Worm (Caenorhabditis elegans) whole organism, L4 larva: ENCODE results near the gene H21P03.10.

ENCODE experiments used
- ama-1 ChIP-seq: fragments of 150-350 bp; optimal IDR thresholded peaks from 2 replicates; lab custom pipeline; 2014; ENCODE audit warnings: inconsistent platforms, mixed read lengths
- ceh-28 ChIP-seq: fragments of 150-350 bp; optimal IDR thresholded peaks from 2 replicates; lab custom pipeline; 2014; ENCODE audit warnings: missing biosample characterization, missing genetic modification reagents, missing genetic modification characterization
- fkh-10 ChIP-seq: fragments of 150-350 bp; optimal IDR thresholded peaks from 2 replicates; lab custom pipeline; 2014; ENCODE audit warnings: missing biosample characterization, missing genetic modification reagents, missing genetic modification characterization
- fos-1 ChIP-seq: fragments of 150-350 bp; optimal IDR thresholded peaks from 2 replicates; lab custom pipeline; 2014; ENCODE audit warnings: missing biosample characterization, missing genetic modification characterization
- lsy-2 ChIP-seq, 2 experiments: fragments of 150-350 bp in 1 of 2; sonication (generic microtip) in 1 of 2; optimal IDR thresholded peaks; 2 replicates each; lab custom pipeline; 2014 to 2017; ENCODE audit warnings: missing biosample characterization in 2 of 2, missing genetic modification characterization in 2 of 2
- nhr-28 ChIP-seq: fragments of 150-350 bp; optimal IDR thresholded peaks from 2 replicates; lab custom pipeline; 2014; ENCODE audit warnings: missing biosample characterization, missing genetic modification characterization
- nhr-76 ChIP-seq: fragments of 150-350 bp; optimal IDR thresholded peaks from 2 replicates; lab custom pipeline; 2014; ENCODE audit warnings: missing biosample characterization, missing genetic modification characterization
- unc-39 ChIP-seq: sonication (generic microtip); optimal IDR thresholded peaks from 2 replicates; lab custom pipeline; 2017; ENCODE audit warnings: missing biosample characterization, missing genetic modification characterization
- zfp-3 ChIP-seq: fragments of 200-800 bp; sonication (Bioruptor generic); conservative IDR thresholded peaks from 2 replicates; pipeline ENCODE4 v1.3.6; 2022; ENCODE audit warnings: missing genetic modification reagents, missing genetic modification characterization, missing compliant biosample characterization
- ztf-11 ChIP-seq: fragments of 150-350 bp; optimal IDR thresholded peaks from 2 replicates; lab custom pipeline; 2014; ENCODE audit warnings: missing biosample characterization, missing genetic modification characterization

DNA sequence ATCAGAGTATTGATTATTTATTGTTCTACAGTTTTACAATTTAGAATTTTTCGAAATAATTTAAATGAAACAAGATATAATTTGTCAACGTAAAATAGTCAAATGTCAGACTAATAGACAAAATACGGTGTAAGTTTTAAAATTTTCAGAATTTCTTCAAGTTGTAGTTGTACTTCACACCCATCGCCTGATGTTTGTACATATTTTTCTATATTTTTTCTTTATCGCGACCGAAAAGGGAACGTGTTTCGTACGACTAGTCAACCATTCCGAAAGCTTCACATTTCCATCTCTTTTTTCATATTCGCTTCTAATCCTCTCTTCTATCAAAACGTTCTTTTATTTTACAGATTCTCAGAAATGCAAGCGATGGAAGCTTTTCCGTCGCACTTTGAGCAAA is 3.9 kb downstream of the H21P03.10 start, which contains the start of gene twk-25:
- TF ChIP-seq ceh-28 (no peak), ztf-11 (tag; lab: Kevin White, UChicago) (no peak), fos-1 (tag; lab: Kevin White, UChicago) (no peak), fkh-10 (GFP tag; lab: Kevin White, UChicago) (no peak), nhr-28 (tag; lab: Kevin White, UChicago) (no peak), lsy-2 (tag; optimal IDR thresholded peaks at IDR 0.05; lab: Kevin White, UChicago) (no peak), nhr-76 (tag; lab: Kevin White, UChicago) (no peak), ama-1 (no peak), unc-39 (no peak), zfp-3 (GFP tag; lab: Robert Waterston, UW) (no peak)
